Fruit fly (Drosophila melanogaster) whole organism: Measurements from ENCODE around the gene Mtch.

Source experiments
- CG8478 ChIP-seq: fragments of >200 bp; optimal IDR thresholded peaks from 2 replicates; lab custom pipeline; 2018; ENCODE audit warnings: inconsistent platforms
- EcR ChIP-seq, 2 experiments: fragments of >200 bp; optimal IDR thresholded peaks; 2 replicates each; lab custom pipeline; 2017; ENCODE audit warnings: missing biosample characterization in 2 of 2, missing genetic modification characterization in 2 of 2, missing genetic modification reagents in 2 of 2
- pan ChIP-seq: fragments of >200 bp; optimal IDR thresholded peaks from 2 replicates; lab custom pipeline; 2017
- psq ChIP-seq: fragments of >200 bp; optimal IDR thresholded peaks from 2 replicates; lab custom pipeline; 2017
- usp ChIP-seq: fragments of >200 bp; optimal IDR thresholded peaks from 2 replicates; lab custom pipeline; 2017; ENCODE audit warnings: missing biosample characterization, missing genetic modification characterization, mixed read lengths

DNA sequence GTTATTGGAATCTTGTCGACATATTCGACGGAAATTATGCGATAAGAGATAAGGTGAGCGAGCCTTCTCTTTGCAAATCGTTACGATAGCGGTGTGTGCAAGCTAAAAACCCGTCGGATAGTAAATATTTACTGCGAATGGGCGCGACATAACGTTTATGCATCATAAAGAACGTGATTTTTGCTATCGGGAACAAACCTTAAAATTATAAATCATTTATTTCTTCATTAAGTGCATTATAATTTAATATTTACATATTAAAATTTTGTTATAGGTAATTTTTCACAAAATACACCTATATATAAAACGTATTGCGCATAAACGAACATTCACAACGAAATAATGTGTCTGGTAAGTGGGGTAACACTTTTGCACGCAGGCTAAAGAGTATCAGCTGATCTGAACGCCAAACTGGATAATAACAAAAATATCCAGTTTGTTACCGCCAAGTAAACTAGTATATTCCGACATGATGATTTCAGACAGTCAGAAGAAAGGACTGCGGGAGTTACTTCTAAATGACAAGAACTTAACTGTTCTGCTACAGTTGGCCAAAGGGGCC, 21.4 kb downstream of the Mtch start, which contains the start of the genes Gk1 and CG13876:
- TF ChIP-seq EcR (GFP tag; optimal IDR thresholded peaks at IDR 0.05; lab: Kevin White, UChicago) (no peak), pan (no peak), psq (lab: Kevin White, UChicago) (no peak), usp (GFP tag; lab: Kevin White, UChicago) (no peak), CG8478 (no peak)
